Worm (Caenorhabditis elegans): ENCODE measurements around the gene sorb-1.

Gene sorb-1

ce11 chrIV:13750033-13750432, at the start of gene sorb-1:
sorb-1 (plus strand) TSS chrIV:13750333.
- TF ChIP-seq mml-1 (tag; optimal IDR thresholded peaks at IDR 0.05) (no peak), eor-1 (tag; optimal IDR thresholded peaks at IDR 0.05) (no peak), nhr-23 (tag; optimal IDR thresholded peaks at IDR 0.05) (no peak), egl-27 (tag; optimal IDR thresholded peaks at IDR 0.05) (no peak), fkh-10 (GFP tag; optimal IDR thresholded peaks at IDR 0.05) (no peak), nhr-12 (tag; optimal IDR thresholded peaks at IDR 0.05) (no peak), elt-1 (tag; optimal IDR thresholded peaks at IDR 0.05) (no peak), nfya-1 (tag; optimal IDR thresholded peaks at IDR 0.05; ENCODE audit: insufficient read depth) (no peak)

- peak; percentile 30 for TF ChIP-seq nhr-25 (tag; optimal IDR thresholded peaks at IDR 0.05)
- no peak for TF ChIP-seq nhr-77 (tag; optimal IDR thresholded peaks at IDR 0.05)
These were observed 49.3 kb upstream of the sorb-1 start for ce11 chrIV:13700847-13701246.

- peak; percentile 3 for TF ChIP-seq nhr-43 (tag; optimal IDR thresholded peaks at IDR 0.05; ENCODE audit: poor library complexity, severe bottlenecking)
- TF ChIP-seq snpc-4 (tag; optimal IDR thresholded peaks at IDR 0.05): peak; percentile 50
- TF ChIP-seq unc-62 (GFP tag; optimal IDR thresholded peaks at IDR 0.05): no peak
These were observed 48.7 kb upstream of the sorb-1 start for ce11 chrIV:13701472-13701871.

ce11 chrIV:13702681-13703080, 47.5 kb upstream of the sorb-1 start:
- no peak for TF ChIP-seq mml-1 (tag; optimal IDR thresholded peaks at IDR 0.05)
- peak; percentile 65 for TF ChIP-seq ama-1 (optimal IDR thresholded peaks at IDR 0.05)
- no peak for TF ChIP-seq nhr-67 (tag; optimal IDR thresholded peaks at IDR 0.05)

- TF ChIP-seq nhr-67 (tag; optimal IDR thresholded peaks at IDR 0.05) (no peak), fkh-2 (tag; optimal IDR thresholded peaks at IDR 0.05) (no peak), daf-12 (tag; optimal IDR thresholded peaks at IDR 0.05) (no peak), nhr-25 (tag; optimal IDR thresholded peaks at IDR 0.05) (peak; percentile 79), elt-2 (tag; optimal IDR thresholded peaks at IDR 0.05) (peak; percentile 6), egl-5 (tag; optimal IDR thresholded peaks at IDR 0.05) (peak; percentile 43), R02D3.7 (tag; optimal IDR thresholded peaks at IDR 0.05) (no peak), ceh-16 (tag; optimal IDR thresholded peaks at IDR 0.05) (peak; percentile 58), unc-62 (GFP tag; optimal IDR thresholded peaks at IDR 0.05) (peak; percentile 94), unc-39 (tag; optimal IDR thresholded peaks at IDR 0.05) (no peak), elt-1 (tag; optimal IDR thresholded peaks at IDR 0.05) (peak; percentile 69), pqm-1 (tag; optimal IDR thresholded peaks at IDR 0.05) (no peak), skn-1 (tag; optimal IDR thresholded peaks at IDR 0.05) (no peak), lin-39 (tag; optimal IDR thresholded peaks at IDR 0.05) (peak; percentile 86), nhr-43 (tag; optimal IDR thresholded peaks at IDR 0.05; ENCODE audit: poor library complexity, severe bottlenecking) (peak; percentile 68), ceh-28 (tag; optimal IDR thresholded peaks at IDR 0.05) (peak; percentile 31), nfya-1 (tag; optimal IDR thresholded peaks at IDR 0.05; ENCODE audit: insufficient read depth) (peak; percentile 98), ama-1 (optimal IDR thresholded peaks at IDR 0.05) (peak; percentile 66), hmg-11 (tag; optimal IDR thresholded peaks at IDR 0.05) (peak; percentile 22)
These were observed 46.2 kb upstream of the sorb-1 start, which contains the start of gene tlp-1 for ce11 chrIV:13703828-13704425. tlp-1 (minus strand) TSS chrIV:13704082.

- TF ChIP-seq elt-3 (tag; optimal IDR thresholded peaks at IDR 0.05) (no peak), mml-1 (tag; optimal IDR thresholded peaks at IDR 0.05) (no peak), pqm-1 (tag; optimal IDR thresholded peaks at IDR 0.05) (peak; percentile 88), elt-2 (tag; optimal IDR thresholded peaks at IDR 0.05) (peak; percentile 97)
These were observed 42.2 kb upstream of the sorb-1 start for ce11 chrIV:13707894-13708293.

- peak; percentile 33 for TF ChIP-seq snpc-4 (tag; optimal IDR thresholded peaks at IDR 0.05)
- TF ChIP-seq skn-1 (tag; optimal IDR thresholded peaks at IDR 0.05): no peak
- TF ChIP-seq lin-15B (tag; optimal IDR thresholded peaks at IDR 0.05): no peak
- TF ChIP-seq nhr-11 (tag; optimal IDR thresholded peaks at IDR 0.05): no peak
- no peak for TF ChIP-seq zag-1 (tag; optimal IDR thresholded peaks at IDR 0.05)
- TF ChIP-seq nhr-77 (tag; optimal IDR thresholded peaks at IDR 0.05): no peak
- TF ChIP-seq mdl-1 (tag; optimal IDR thresholded peaks at IDR 0.05): no peak
- TF ChIP-seq hmg-11 (tag; optimal IDR thresholded peaks at IDR 0.05): no peak
These were observed 41.0 kb upstream of the sorb-1 start for ce11 chrIV:13709069-13709640.

Measured in whole organism, L3 larva.